Fruit fly (Drosophila melanogaster) Kc167 (cell line): ENCODE results near the gene CAH8.

Source experiments
- Myc ChIP-seq: fragments of >200 bp; optimal IDR thresholded peaks from 2 replicates; lab custom pipeline; 2017; ENCODE audit warnings: missing external identifiers
- Sin3A ChIP-seq: fragments of >200 bp; optimal IDR thresholded peaks from 2 replicates; lab custom pipeline; 2018; ENCODE audit warnings: missing external identifiers
- h ChIP-seq: fragments of >200 bp; optimal IDR thresholded peaks from 3 replicates; lab custom pipeline; 2018; ENCODE audit warnings: missing external identifiers
- insv ChIP-seq: fragments of >200 bp; optimal IDR thresholded peaks from 3 replicates; lab custom pipeline; 2018; ENCODE audit warnings: missing external identifiers
- psq ChIP-seq: fragments of >200 bp; optimal IDR thresholded peaks from 2 replicates; lab custom pipeline; 2017; ENCODE audit warnings: missing external identifiers
- ttk ChIP-seq: sonication (Bioruptor generic); optimal IDR thresholded peaks from 2 replicates; lab custom pipeline; 2017; ENCODE audit warnings: missing external identifiers

CAH8 gene

DNA sequence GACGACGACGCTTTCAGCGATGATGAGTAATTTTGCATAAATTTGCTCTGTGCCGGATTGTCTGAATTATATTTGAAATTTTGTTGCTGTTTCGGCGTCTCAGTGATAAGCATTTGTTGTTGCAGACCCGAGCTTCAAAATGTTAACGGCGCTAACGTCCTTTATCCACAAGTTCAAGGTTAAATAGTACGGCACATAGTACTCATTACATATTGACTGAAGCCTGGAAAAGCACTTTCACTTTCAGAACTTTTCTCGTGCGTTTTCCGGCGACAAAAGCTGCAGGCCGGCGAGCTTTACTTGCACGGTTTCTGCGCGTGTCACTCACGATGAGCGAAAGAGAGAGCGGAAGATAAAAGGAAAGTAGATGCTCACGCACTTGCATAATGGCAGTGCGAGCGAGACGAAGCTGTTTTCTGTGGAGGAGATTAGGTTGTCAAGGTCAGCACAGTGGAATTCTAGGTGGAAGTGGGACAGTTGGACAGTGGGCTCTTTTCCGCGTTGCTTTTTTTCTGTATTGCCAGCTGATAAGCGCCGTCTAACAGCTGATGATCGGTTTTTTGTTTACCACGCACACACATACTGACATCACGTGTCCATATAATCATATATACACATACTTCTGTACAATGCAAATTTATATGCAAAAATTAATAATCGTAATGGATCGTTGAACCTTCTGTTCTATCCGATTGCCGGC, 21.3 kb downstream of the CAH8 start:
- TF ChIP-seq h (lab: Kevin White, UChicago): no peak
- no peak for TF ChIP-seq Myc
- no peak for TF ChIP-seq ttk (lab: Kevin White, UChicago)
- no peak for TF ChIP-seq Sin3A
- TF ChIP-seq psq (lab: Kevin White, UChicago): no peak
- no peak for TF ChIP-seq insv

DNA sequence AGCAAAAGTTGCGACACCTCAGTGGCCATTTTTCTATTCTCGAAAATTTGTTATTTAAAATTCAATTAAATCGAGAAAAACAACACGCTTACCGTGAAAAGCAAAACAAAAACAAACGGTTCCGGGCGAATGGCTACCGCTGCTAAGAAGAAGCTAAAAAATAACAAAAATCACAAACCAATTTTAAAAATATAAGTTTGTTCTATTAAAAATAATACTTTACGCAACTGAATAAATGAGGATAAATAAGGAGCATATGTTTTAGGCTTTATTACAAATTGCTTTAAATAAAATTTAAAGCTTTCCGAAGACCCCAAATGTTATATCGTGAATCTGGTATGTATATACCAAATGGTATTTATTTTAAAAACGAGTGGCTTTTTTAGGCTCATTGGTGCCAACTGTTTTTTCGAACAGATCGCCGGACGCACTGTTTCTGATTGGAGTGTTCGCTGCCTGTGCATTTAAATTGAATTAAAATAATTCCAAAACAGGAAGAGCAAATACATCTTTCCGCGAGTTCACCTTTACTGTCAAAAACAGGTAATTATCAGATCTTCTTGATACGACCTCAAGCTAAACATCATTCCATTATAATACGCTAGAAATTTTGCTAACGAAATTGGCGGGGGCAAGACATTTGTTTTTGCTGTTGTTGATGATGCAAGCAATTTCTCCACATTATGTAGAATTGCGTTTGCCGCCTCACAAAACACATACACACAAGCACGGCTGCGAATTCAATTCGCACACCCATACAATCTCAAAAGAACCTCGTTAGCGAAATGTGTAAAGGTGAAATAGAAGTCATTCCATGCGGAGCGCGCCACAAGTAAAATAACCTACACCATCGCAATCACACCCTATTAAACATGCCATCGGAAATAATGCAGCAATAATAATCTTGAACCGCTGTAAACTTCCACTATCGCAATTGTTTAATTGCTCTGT, 22.1 kb downstream of the CAH8 start, which contains the start of the genes Polr3F and PyK:
Polr3F (minus strand) TSS at position 248 of the 951 bp plus-strand sequence.
PyK (plus strand) TSS at position 411 of the 951 bp plus-strand sequence.
- TF ChIP-seq h (lab: Kevin White, UChicago) (no peak), psq (lab: Kevin White, UChicago) (no peak), Sin3A (no peak), insv (no peak), ttk (lab: Kevin White, UChicago) (no peak), Myc (no peak)

dm6 chr3R:22365660-22366195, 23.8 kb downstream of the CAH8 start, which contains the start of gene CG5382:
CG5382 (minus strand) TSS chr3R:22365983.
- TF ChIP-seq Sin3A: no peak
- no peak for TF ChIP-seq Myc

dm6 chr3R:22362218-22362907, 27.2 kb downstream of the CAH8 start, which contains the start of the genes JMJD6, CG7071 and Muted:
JMJD6 (minus strand) TSS chr3R:22362371.
CG7071 (plus strand) TSS chr3R:22362620.
Muted (plus strand) TSS chr3R:22362620.
- TF ChIP-seq psq (lab: Kevin White, UChicago) (no peak), ttk (lab: Kevin White, UChicago) (no peak), Myc (no peak), Sin3A (no peak)

- no peak for TF ChIP-seq Sin3A
- no peak for TF ChIP-seq Myc
- TF ChIP-seq h (lab: Kevin White, UChicago): no peak
- no peak for TF ChIP-seq insv
- TF ChIP-seq psq (lab: Kevin White, UChicago): no peak
- no peak for TF ChIP-seq ttk (lab: Kevin White, UChicago)
Observed at dm6 chr3R:22358810-22359209, 30.7 kb downstream of the CAH8 start.

DNA sequence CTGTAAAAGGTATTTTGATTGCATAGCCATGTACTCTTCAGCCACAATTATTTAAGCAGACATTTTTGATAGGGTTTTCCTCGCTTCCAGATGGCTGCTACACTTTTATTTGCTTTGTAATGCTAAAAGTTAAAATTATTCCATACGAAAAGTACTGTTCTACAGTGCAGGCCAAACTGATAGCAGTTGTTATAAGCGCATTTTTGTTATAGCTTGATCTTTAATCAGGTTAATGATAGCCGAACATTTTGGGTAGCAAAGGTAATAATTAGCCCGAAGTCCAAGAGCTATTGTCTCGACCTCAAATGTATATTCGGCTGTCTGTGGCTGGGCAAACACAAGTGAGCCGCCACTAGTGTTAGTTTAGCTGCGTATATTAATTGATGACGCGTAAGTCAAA, 31.6 kb downstream of the CAH8 start:
- TF ChIP-seq insv (no peak), ttk (lab: Kevin White, UChicago) (no peak), psq (lab: Kevin White, UChicago) (no peak), h (lab: Kevin White, UChicago) (no peak), Sin3A (no peak), Myc (no peak)

DNA sequence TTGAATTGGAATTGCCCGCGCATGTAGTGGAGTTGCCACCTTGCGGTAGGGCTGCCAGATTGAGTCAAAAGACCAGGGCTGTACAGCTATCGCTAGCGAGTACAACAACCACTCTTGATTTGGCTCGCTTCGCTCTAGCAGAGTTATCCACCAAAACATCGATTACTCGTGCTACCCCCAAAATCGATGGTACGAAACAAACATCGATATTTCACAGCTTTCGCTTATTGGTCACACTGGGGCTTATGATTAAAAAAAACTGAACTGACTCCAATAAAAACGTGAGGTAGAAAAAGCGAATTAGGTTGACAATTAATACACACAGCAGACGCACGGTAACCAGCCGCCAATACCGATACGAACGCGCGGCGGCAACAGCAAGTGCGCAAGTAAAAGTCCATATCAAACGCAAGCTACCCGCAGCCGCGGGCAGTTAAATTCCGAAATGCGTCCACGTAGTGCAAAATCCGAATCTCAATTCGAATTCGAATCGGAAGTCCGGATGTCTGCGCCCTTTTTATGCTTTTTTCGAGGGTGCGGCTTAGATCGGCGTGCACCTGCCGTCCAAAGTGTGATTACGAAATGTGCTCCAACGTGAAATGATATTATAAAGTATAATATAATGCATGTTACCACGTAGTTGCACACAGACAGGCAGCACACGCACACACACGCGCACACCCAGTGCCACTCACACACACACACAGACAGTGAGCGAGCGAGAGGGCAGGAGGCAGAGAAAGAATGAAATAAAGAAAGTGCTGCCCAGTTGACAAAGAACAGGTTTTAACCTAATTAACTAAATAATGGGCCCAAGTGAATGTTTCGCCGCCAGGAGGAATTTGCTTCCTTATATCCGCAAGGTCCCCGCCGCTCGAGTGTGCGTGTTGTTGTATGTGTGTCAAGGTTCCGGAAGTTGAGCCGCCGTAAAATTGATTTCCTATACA, 32.8 kb downstream of the CAH8 start, which contains the start of gene Sar1:
Sar1 (plus strand) TSS at position 222 of the 947 bp plus-strand sequence.
- TF ChIP-seq Myc (no peak), psq (lab: Kevin White, UChicago) (no peak), Sin3A (no peak), insv (no peak), ttk (lab: Kevin White, UChicago) (no peak), h (lab: Kevin White, UChicago) (no peak)

dm6 chr3R:22351396-22351795, 38.1 kb downstream of the CAH8 start, which contains the start of gene rdhB:
rdhB (plus strand) TSS chr3R:22351696.
- no peak for TF ChIP-seq psq (lab: Kevin White, UChicago)
- TF ChIP-seq Myc: no peak
- TF ChIP-seq insv: no peak
- no peak for TF ChIP-seq ttk (lab: Kevin White, UChicago)
- no peak for TF ChIP-seq Sin3A
- TF ChIP-seq h (lab: Kevin White, UChicago): no peak

DNA sequence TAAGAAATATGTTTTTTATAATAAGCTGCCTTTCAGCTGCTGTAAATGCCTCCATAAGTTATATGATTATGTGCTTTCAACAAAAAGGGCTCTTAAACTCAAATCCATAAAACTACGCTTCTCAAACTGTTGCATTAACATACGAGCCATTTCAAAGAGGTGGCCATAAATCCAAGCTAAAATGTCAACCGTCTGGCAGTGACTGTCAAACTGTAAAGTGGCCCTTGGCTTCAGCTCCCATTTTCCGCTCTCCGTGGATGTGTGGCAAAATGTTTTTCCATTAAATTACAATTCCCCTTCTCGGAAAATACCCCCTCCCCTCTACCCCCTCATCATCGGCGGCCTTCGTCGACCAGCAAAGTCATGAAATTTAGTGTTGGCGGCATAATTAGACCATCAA, 46.8 kb downstream of the CAH8 start:
- TF ChIP-seq ttk (lab: Kevin White, UChicago): no peak
- TF ChIP-seq h (lab: Kevin White, UChicago): no peak
- TF ChIP-seq Sin3A: no peak
- no peak for TF ChIP-seq Myc
- TF ChIP-seq psq (lab: Kevin White, UChicago): no peak

dm6 chr3R:22342151-22342550, 47.4 kb downstream of the CAH8 start, which contains the start of gene CG5386:
CG5386 (minus strand) TSS chr3R:22342251.
- TF ChIP-seq Myc (no peak), h (lab: Kevin White, UChicago) (no peak), psq (lab: Kevin White, UChicago) (no peak), insv (no peak), Sin3A (no peak), ttk (lab: Kevin White, UChicago) (no peak)

- TF ChIP-seq psq (lab: Kevin White, UChicago): no peak
- TF ChIP-seq h (lab: Kevin White, UChicago): no peak
- no peak for TF ChIP-seq Myc
- no peak for TF ChIP-seq Sin3A
- no peak for TF ChIP-seq insv
- no peak for TF ChIP-seq ttk (lab: Kevin White, UChicago)
Observed at dm6 chr3R:22341652-22342051, 47.9 kb downstream of the CAH8 start.
